Fruit fly (Drosophila melanogaster): ENCODE measurements around the gene IFT46.
A peak's percentile ranks its signal among the peaks of the same experiment; 100 is the strongest.

Gene IFT46

dm6 chr2L:18617003-18617402 is 1.1 kb upstream of the IFT46 start, which contains the start of gene MESR3 (continued):
- TF ChIP-seq lilli (GFP tag; optimal IDR thresholded peaks at IDR 0.05) (peak; percentile 55), ftz-f1 (GFP tag; optimal IDR thresholded peaks at IDR 0.05) (peak; percentile 30), slbo (GFP tag; IDR thresholded peaks at IDR 0.05) (peak; percentile 69), CG12769 (tag; optimal IDR thresholded peaks at IDR 0.05) (no peak), CG16815 (GFP tag; optimal IDR thresholded peaks at IDR 0.05) (no peak), Hmr (GFP tag; optimal IDR thresholded peaks at IDR 0.05) (peak; percentile 55), CG5953 (GFP tag; IDR thresholded peaks at IDR 0.05) (peak; percentile 44; the same call in 1 of the 2 replicates), psq (GFP tag; optimal IDR thresholded peaks at IDR 0.05) (peak; percentile 23), ems (GFP tag; optimal IDR thresholded peaks at IDR 0.05) (no peak), gcm (GFP tag; optimal IDR thresholded peaks at IDR 0.05) (peak; percentile 55), CG10543 (GFP tag; optimal IDR thresholded peaks at IDR 0.05) (peak; percentile 47), ab (GFP tag; optimal IDR thresholded peaks at IDR 0.05) (no peak), Dfd (GFP tag; optimal IDR thresholded peaks at IDR 0.05) (no peak), prd (optimal IDR thresholded peaks at IDR 0.05) (no peak), prd (GFP tag; IDR thresholded peaks at IDR 0.05) (peak; percentile 67), CG15269 (tag; optimal IDR thresholded peaks at IDR 0.05) (peak; percentile 88), Drgx (GFP tag; IDR thresholded peaks at IDR 0.05) (peak; percentile 80), Scr (GFP tag; IDR thresholded peaks at IDR 0.05; ENCODE audit: partially characterized antibody) (no peak; the same call in 1 of the 2 replicates), corto (GFP tag; optimal IDR thresholded peaks at IDR 0.05) (no peak), CG9609 (GFP tag; optimal IDR thresholded peaks at IDR 0.05) (no peak), C15 (GFP tag; IDR thresholded peaks at IDR 0.05) (no peak), CG7372 (GFP tag; IDR thresholded peaks at IDR 0.05) (no peak), CG12299 (tag; optimal IDR thresholded peaks at IDR 0.05) (peak; percentile 42), Sin3A (optimal IDR thresholded peaks at IDR 0.05) (no peak), CG3847 (GFP tag; IDR thresholded peaks at IDR 0.05) (peak; percentile 51), h (optimal IDR thresholded peaks at IDR 0.05) (no peak), Asciz (GFP tag; optimal IDR thresholded peaks at IDR 0.05) (peak; percentile 73), Med (GFP tag) (peak; percentile 93), CG16863 (GFP tag; optimal IDR thresholded peaks at IDR 0.05) (no peak), sd (tag; optimal IDR thresholded peaks at IDR 0.05) (no peak), gce (GFP tag; IDR thresholded peaks at IDR 0.05) (peak; percentile 80; the same call in 2 of the 3 replicates), Fer3 (tag; optimal IDR thresholded peaks at IDR 0.05) (peak; percentile 86), HLHmδ (GFP tag; optimal IDR thresholded peaks at IDR 0.05) (peak; percentile 76), gfzf (GFP tag; optimal IDR thresholded peaks at IDR 0.05) (no peak), fd102C (GFP tag; optimal IDR thresholded peaks at IDR 0.05) (no peak), MESR4 (GFP tag; optimal IDR thresholded peaks at IDR 0.05) (peak; percentile 9), ken (GFP tag; IDR thresholded peaks at IDR 0.05) (peak; percentile 19; the same call in 2 of the 3 replicates), Rfx (GFP tag; IDR thresholded peaks at IDR 0.05) (peak; percentile 50), CG31388 (GFP tag; optimal IDR thresholded peaks at IDR 0.05) (no peak), CG3995 (GFP tag; optimal IDR thresholded peaks at IDR 0.05) (peak; percentile 38), sisA (GFP tag; IDR thresholded peaks at IDR 0.05) (0 out of 2 replicates have a peak, but pooled peaks have one; percentile 9), B-H1 (GFP tag; IDR thresholded peaks at IDR 0.05) (peak; percentile 70; the same call in 1 of the 3 replicates), B-H2 (GFP tag; optimal IDR thresholded peaks at IDR 0.05) (peak; percentile 61), Ravus (GFP tag; IDR thresholded peaks at IDR 0.05) (no peak; the same call in 1 of the 2 replicates), CG32767 (GFP tag; IDR thresholded peaks at IDR 0.05) (peak; percentile 46; the same call in 1 of the 2 replicates), CG15479 (GFP tag; optimal IDR thresholded peaks at IDR 0.05) (no peak), CG10267 (tag; optimal IDR thresholded peaks at IDR 0.05) (peak; percentile 75), CG4730 (GFP tag; IDR thresholded peaks at IDR 0.05) (no peak), Mad (GFP tag; optimal IDR thresholded peaks at IDR 0.05) (no peak), Oaz (GFP tag; IDR thresholded peaks at IDR 0.05) (0 out of 2 replicates have a peak, but pooled peaks have one; percentile 4), NC2α (GFP tag; optimal IDR thresholded peaks at IDR 0.05) (no peak), bsh (GFP tag; optimal IDR thresholded peaks at IDR 0.05) (peak; percentile 33 to 37)
